Worm (Caenorhabditis elegans) whole organism, early embryonic: ENCODE results near the gene nhr-100.
"Not testable (repeated sequence)": the region's sequence is repeated elsewhere in the genome, so short reads cannot be mapped to it uniquely, and the experiment has no call there.

Experiments
- B0310.2 ChIP-seq: sonication (generic microtip); optimal IDR thresholded peaks from 2 replicates; lab custom pipeline; 2016; ENCODE audit warnings: mild to moderate bottlenecking, missing genetic modification characterization, missing compliant biosample characterization
- aly-1 ChIP-seq: sonication (generic microtip); optimal IDR thresholded peaks from 2 replicates; lab custom pipeline; 2016; ENCODE audit warnings: missing genetic modification characterization, missing compliant biosample characterization
- ama-1 ChIP-seq: fragments of 150-350 bp; optimal IDR thresholded peaks from 2 replicates; lab custom pipeline; 2014
- ceh-36 ChIP-seq: sonication (generic microtip); optimal IDR thresholded peaks from 2 replicates; lab custom pipeline; 2016; ENCODE audit warnings: missing genetic modification characterization, inconsistent platforms, missing compliant biosample characterization
- ets-7 ChIP-seq: sonication (generic microtip); optimal IDR thresholded peaks from 2 replicates; lab custom pipeline; 2016; ENCODE audit warnings: missing genotype, missing genetic modification characterization, missing compliant biosample characterization
- flt-1 ChIP-seq: fragments of 200-800 bp; sonication (Bioruptor generic); IDR thresholded peaks from 2 replicates; pipeline ENCODE4 v1.3.6; 2022; ENCODE audit warnings: missing genetic modification characterization, missing compliant biosample characterization
- hmbx-1 ChIP-seq: sonication (generic microtip); optimal IDR thresholded peaks from 2 replicates; lab custom pipeline; 2016; ENCODE audit warnings: mild to moderate bottlenecking, missing genetic modification characterization, missing compliant biosample characterization
- hmg-4 ChIP-seq: fragments of 200-800 bp; sonication (Bioruptor generic); optimal IDR thresholded peaks from 2 replicates; lab custom pipeline; 2018; ENCODE audit warnings: mild to moderate bottlenecking, missing genetic modification characterization, missing compliant biosample characterization
- hnd-1 ChIP-seq: sonication (generic microtip); optimal IDR thresholded peaks from 2 replicates; lab custom pipeline; 2016; ENCODE audit warnings: missing genetic modification characterization, missing compliant biosample characterization
- pes-1 ChIP-seq: fragments of 200-800 bp; sonication (Bioruptor generic); IDR thresholded peaks from 2 replicates; pipeline ENCODE4 v1.3.6; 2022; ENCODE audit warnings: missing genetic modification reagents, missing genetic modification characterization, missing compliant biosample characterization
- sea-1 ChIP-seq: fragments of 200-800 bp; sonication (Bioruptor generic); conservative IDR thresholded peaks from 2 replicates; pipeline ENCODE4 v1.3.6; 2022; ENCODE audit warnings: missing genetic modification characterization, missing compliant biosample characterization
- tbx-37 ChIP-seq: fragments of 200-800 bp; sonication (Bioruptor generic); conservative IDR thresholded peaks from 2 replicates; pipeline ENCODE4 v1.3.6; 2022; ENCODE audit warnings: missing genetic modification reagents, missing genetic modification characterization, missing compliant biosample characterization
- tra-4 ChIP-seq: sonication (generic microtip); optimal IDR thresholded peaks from 2 replicates; lab custom pipeline; 2017; ENCODE audit warnings: missing genetic modification characterization, missing compliant biosample characterization

DNA sequence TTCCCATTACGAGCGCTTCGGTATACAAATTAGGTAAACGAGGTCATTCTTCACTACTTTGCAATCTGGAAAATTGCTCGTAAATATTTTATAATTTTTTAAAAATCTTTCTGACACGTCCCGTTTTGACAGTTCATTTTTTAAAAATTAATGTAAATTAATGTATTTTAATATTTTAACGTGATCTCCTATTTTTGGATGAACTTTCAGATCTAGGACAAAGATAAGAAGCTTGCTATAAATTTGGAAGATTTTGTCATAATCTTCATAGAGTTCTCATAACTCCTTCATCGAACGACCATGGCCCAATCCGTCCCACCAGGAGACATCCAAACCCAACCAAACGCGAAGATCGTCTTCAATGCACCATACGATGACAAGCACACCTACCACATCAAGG, 39.8 kb upstream of the nhr-100 start, which contains the start of gene msp-76:
- not testable (repeated sequence) for TF ChIP-seq tra-4 (tag; lab: Kevin White, UChicago); ama-1 (lab: Kevin White, UChicago); hnd-1 (tag; lab: Kevin White, UChicago); ets-7 (tag; lab: Kevin White, UChicago); sea-1 (GFP tag; lab: Robert Waterston, UW); hmg-4 (GFP tag; lab: Kevin White, UChicago); aly-1 (tag; lab: Kevin White, UChicago); hmbx-1 (tag; lab: Kevin White, UChicago); pes-1 (GFP tag; lab: Robert Waterston, UW); tbx-37 (GFP tag; lab: Robert Waterston, UW); B0310.2 (tag; lab: Kevin White, UChicago); ceh-36 (tag; lab: Kevin White, UChicago); flt-1 (GFP tag; lab: Robert Waterston, UW)
